Worm (Caenorhabditis elegans) whole organism, L1 larva: Measurements from ENCODE around the gene ascc-1.

ENCODE experiments used
- C34B4.2 ChIP-seq: sonication (generic microtip); optimal IDR thresholded peaks from 2 replicates; lab custom pipeline; 2017; ENCODE audit warnings: mild to moderate bottlenecking, missing genetic modification characterization, missing compliant biosample characterization
- blmp-1 ChIP-seq: fragments of 150-350 bp; optimal IDR thresholded peaks from 2 replicates; lab custom pipeline; 2014; ENCODE audit warnings: missing biosample characterization, missing genetic modification characterization
- ceh-8 ChIP-seq: fragments of 200-800 bp; sonication (Bioruptor generic); optimal IDR thresholded peaks from 2 replicates; lab custom pipeline; 2018; ENCODE audit warnings: mild to moderate bottlenecking, missing genetic modification characterization, moderate library complexity, missing compliant biosample characterization
- ceh-90 ChIP-seq: sonication (generic microtip); optimal IDR thresholded peaks from 2 replicates; lab custom pipeline; 2016; ENCODE audit warnings: missing genetic modification characterization, missing compliant biosample characterization
- ces-1 ChIP-seq: fragments of 150-350 bp; optimal IDR thresholded peaks from 2 replicates; lab custom pipeline; 2014; ENCODE audit warnings: missing biosample characterization, missing genetic modification reagents, missing genetic modification characterization
- dpl-1 ChIP-seq, 3 experiments: fragments of 150-350 bp in 2 of 3; sonication (generic microtip) in 1 of 3; optimal IDR thresholded peaks; 2 replicates each; lab custom pipeline; 2014 to 2017; ENCODE audit warnings: missing biosample characterization in 3 of 3, missing genetic modification characterization in 3 of 3, missing genetic modification reagents in 3 of 3
- efl-1 ChIP-seq, 4 experiments: fragments of 150-350 bp; optimal IDR thresholded peaks in 3 of 4; peaks in 1 of 4; 1 replicate in 1 of 4; 2 replicates in 3 of 4; lab custom pipeline; 2014; ENCODE audit warnings: missing biosample characterization in 2 of 4, missing genetic modification characterization in 2 of 4, missing genetic modification reagents in 2 of 4
- efl-3 ChIP-seq: fragments of 200-800 bp; sonication (Bioruptor generic); optimal IDR thresholded peaks from 2 replicates; lab custom pipeline; 2018; ENCODE audit warnings: mild to moderate bottlenecking, missing genetic modification characterization, missing compliant biosample characterization
- egl-13 ChIP-seq: sonication (generic microtip); optimal IDR thresholded peaks from 2 replicates; lab custom pipeline; 2016; ENCODE audit warnings: missing genotype, missing genetic modification reagents, missing genetic modification characterization, missing compliant biosample characterization
- egl-27 ChIP-seq, 2 experiments: fragments of 150-350 bp in 1 of 2; sonication (generic microtip); optimal IDR thresholded peaks; 3 replicates each; lab custom pipeline; 2017 to 2018; ENCODE audit warnings: missing biosample characterization in 2 of 2, missing genetic modification characterization in 2 of 2, missing genetic modification reagents in 2 of 2
- elt-2 ChIP-seq: sonication (generic microtip); optimal IDR thresholded peaks from 2 replicates; lab custom pipeline; 2016; ENCODE audit warnings: missing genetic modification characterization, mild to moderate bottlenecking, inconsistent platforms, missing compliant biosample characterization, missing genetic modification reagents
- elt-3 ChIP-seq, 6 experiments: fragments of 150-350 bp in 1 of 6; sonication (generic microtip); optimal IDR thresholded peaks; 2 replicates each; lab custom pipeline; 2017 to 2018; ENCODE audit warnings: missing biosample characterization in 6 of 6, missing genetic modification characterization in 6 of 6, inconsistent platforms in 1 of 6
- ets-5 ChIP-seq: fragments of 200-800 bp; sonication (Bioruptor generic); IDR thresholded peaks from 2 replicates; pipeline ENCODE4 v1.3.6; 2022; ENCODE audit warnings: missing genetic modification characterization, missing compliant biosample characterization
- fkh-10 ChIP-seq: sonication (generic microtip); optimal IDR thresholded peaks from 2 replicates; lab custom pipeline; 2017; ENCODE audit warnings: missing biosample characterization, missing genetic modification reagents, missing genetic modification characterization
- fkh-8 ChIP-seq: sonication (generic microtip); optimal IDR thresholded peaks from 2 replicates; lab custom pipeline; 2016; ENCODE audit warnings: mild to moderate bottlenecking, missing genetic modification characterization, missing compliant biosample characterization
- grh-1 ChIP-seq: fragments of 200-800 bp; sonication (Bioruptor generic); IDR thresholded peaks from 2 replicates; pipeline ENCODE4 v1.3.6; 2022; ENCODE audit warnings: missing genetic modification reagents, missing genetic modification characterization, missing compliant biosample characterization
- hlh-17 ChIP-seq: fragments of 200-800 bp; sonication (Bioruptor generic); optimal IDR thresholded peaks from 2 replicates; lab custom pipeline; 2018; ENCODE audit warnings: missing genetic modification characterization, mild to moderate bottlenecking, missing compliant biosample characterization, moderate library complexity, borderline replicate concordance
- hlh-4 ChIP-seq: sonication (generic microtip); optimal IDR thresholded peaks from 2 replicates; lab custom pipeline; 2016; ENCODE audit warnings: mild to moderate bottlenecking, missing genetic modification characterization, missing compliant biosample characterization
- irx-1 ChIP-seq: sonication (generic microtip); optimal IDR thresholded peaks from 2 replicates; lab custom pipeline; 2016; ENCODE audit warnings: missing genetic modification characterization, missing compliant biosample characterization
- isw-1 ChIP-seq: fragments of 200-800 bp; sonication (Bioruptor generic); IDR thresholded peaks from 2 replicates; pipeline ENCODE4 v1.3.6; 2022; ENCODE audit warnings: missing genetic modification characterization, missing compliant biosample characterization
- lin-14 ChIP-seq: fragments of 200-800 bp; sonication (Bioruptor generic); optimal IDR thresholded peaks from 2 replicates; lab custom pipeline; 2018; ENCODE audit warnings: mild to moderate bottlenecking, missing genetic modification characterization, moderate library complexity, missing compliant biosample characterization
- lin-35 ChIP-seq, 2 experiments: fragments of 150-350 bp; optimal IDR thresholded peaks; 2 replicates each; lab custom pipeline; 2014; ENCODE audit warnings: missing biosample characterization in 2 of 2, missing genetic modification characterization in 2 of 2, missing genetic modification reagents in 2 of 2
- lsy-2 ChIP-seq, 2 experiments: fragments of 150-350 bp; optimal IDR thresholded peaks; 2 replicates each; lab custom pipeline; 2014; ENCODE audit warnings: missing biosample characterization in 2 of 2, missing genetic modification characterization in 2 of 2
- mef-2 ChIP-seq: fragments of 150-350 bp; optimal IDR thresholded peaks from 2 replicates; lab custom pipeline; 2014; ENCODE audit warnings: missing biosample characterization, missing genetic modification characterization
- nhr-12 ChIP-seq: sonication (generic microtip); optimal IDR thresholded peaks from 2 replicates; lab custom pipeline; 2017; ENCODE audit warnings: missing biosample characterization, missing genetic modification characterization
- nhr-20 ChIP-seq: sonication (generic microtip); optimal IDR thresholded peaks from 2 replicates; lab custom pipeline; 2016; ENCODE audit warnings: mild to moderate bottlenecking, missing genetic modification characterization, missing compliant biosample characterization
- nhr-237 ChIP-seq: fragments of 150-350 bp; optimal IDR thresholded peaks from 2 replicates; lab custom pipeline; 2014; ENCODE audit warnings: missing biosample characterization, missing genetic modification characterization
- nhr-47 ChIP-seq: sonication (generic microtip); optimal IDR thresholded peaks from 2 replicates; lab custom pipeline; 2016; ENCODE audit warnings: mild to moderate bottlenecking, missing genetic modification characterization, moderate library complexity, missing compliant biosample characterization
- nhr-71 ChIP-seq: sonication (generic microtip); optimal IDR thresholded peaks from 2 replicates; lab custom pipeline; 2016; ENCODE audit warnings: mild to moderate bottlenecking, missing genetic modification characterization, moderate library complexity, missing compliant biosample characterization
- nhr-84 ChIP-seq: sonication (generic microtip); optimal IDR thresholded peaks from 2 replicates; lab custom pipeline; 2017; ENCODE audit warnings: missing biosample characterization, missing genetic modification characterization
- pag-3 ChIP-seq: sonication (generic microtip); optimal IDR thresholded peaks from 2 replicates; lab custom pipeline; 2017; ENCODE audit warnings: missing genetic modification characterization, mild to moderate bottlenecking, missing compliant biosample characterization, antibody characterized with exemption, borderline replicate concordance; ENCODE audit not compliant: insufficient read depth
- rnt-1 ChIP-seq: sonication (generic microtip); optimal IDR thresholded peaks from 2 replicates; lab custom pipeline; 2016; ENCODE audit warnings: mild to moderate bottlenecking, missing genetic modification characterization, moderate library complexity, missing compliant biosample characterization
- skn-1 ChIP-seq: fragments of 150-350 bp; optimal IDR thresholded peaks from 2 replicates; lab custom pipeline; 2014; ENCODE audit warnings: missing biosample characterization, missing genetic modification characterization
- snu-23 ChIP-seq: sonication (generic microtip); optimal IDR thresholded peaks from 2 replicates; lab custom pipeline; 2016; ENCODE audit warnings: missing genetic modification characterization, missing compliant biosample characterization
- sox-4 ChIP-seq: sonication (generic microtip); optimal IDR thresholded peaks from 2 replicates; lab custom pipeline; 2016; ENCODE audit warnings: missing genetic modification characterization, missing compliant biosample characterization
- sup-37 ChIP-seq: fragments of 200-800 bp; sonication (Bioruptor generic); optimal IDR thresholded peaks from 2 replicates; lab custom pipeline; 2018; ENCODE audit warnings: mild to moderate bottlenecking, missing genetic modification characterization, missing compliant biosample characterization
- tbx-2 ChIP-seq: sonication (generic microtip); optimal IDR thresholded peaks from 2 replicates; lab custom pipeline; 2016; ENCODE audit warnings: missing genetic modification characterization, missing compliant biosample characterization
- tlp-1 ChIP-seq: fragments of 150-350 bp; optimal IDR thresholded peaks from 2 replicates; lab custom pipeline; 2014; ENCODE audit warnings: missing biosample characterization, missing genetic modification characterization
- unc-30 ChIP-seq: sonication (generic microtip); optimal IDR thresholded peaks from 2 replicates; lab custom pipeline; 2017; ENCODE audit warnings: missing biosample characterization, missing genetic modification characterization
- unc-62 ChIP-seq: fragments of 150-350 bp; optimal IDR thresholded peaks from 2 replicates; lab custom pipeline; 2014; ENCODE audit warnings: missing biosample characterization, missing genetic modification reagents, missing genetic modification characterization
- unc-86 ChIP-seq: sonication (generic microtip); optimal IDR thresholded peaks from 2 replicates; lab custom pipeline; 2016; ENCODE audit warnings: missing genetic modification characterization, missing compliant biosample characterization
- vab-15 ChIP-seq: sonication (generic microtip); optimal IDR thresholded peaks from 2 replicates; lab custom pipeline; 2017; ENCODE audit warnings: missing genotype, mild to moderate bottlenecking, missing genetic modification characterization, missing compliant biosample characterization
- xbp-1 ChIP-seq: sonication (generic microtip); optimal IDR thresholded peaks from 2 replicates; lab custom pipeline; 2016; ENCODE audit warnings: missing genetic modification characterization, missing compliant biosample characterization
- zag-1 ChIP-seq: fragments of 150-350 bp; optimal IDR thresholded peaks from 2 replicates; lab custom pipeline; 2014; ENCODE audit warnings: missing biosample characterization, missing genetic modification characterization

The ascc-1 gene

ce11 chrII:68757-69156 lies 11.3 kb downstream of the ascc-1 start:
- no peak for TF ChIP-seq efl-3 (GFP tag; lab: Kevin White, UChicago)
- no peak for TF ChIP-seq nhr-20 (tag; lab: Kevin White, UChicago)
- TF ChIP-seq hlh-17 (GFP tag; lab: Kevin White, UChicago) = no peak
- TF ChIP-seq nhr-12 (tag; lab: Kevin White, UChicago) = no peak
- TF ChIP-seq blmp-1 = peak; percentile 72

ce11 chrII:69354-69753 lies 11.9 kb downstream of the ascc-1 start, which contains the start of gene egl-26:
TSS of gene egl-26 (plus strand) at chrII:69654.
- TF ChIP-seq ces-1 (GFP tag; lab: Kevin White, UChicago) (no peak), nhr-47 (no peak), elt-2 (no peak), elt-3 (tag; optimal IDR thresholded peaks at IDR 0.05; lab: Kevin White, UChicago) (no peak)

- TF ChIP-seq elt-2 (no peak), nhr-12 (tag; lab: Kevin White, UChicago) (no peak), lin-35 (GFP tag; optimal IDR thresholded peaks at IDR 0.05; lab: Kevin White, UChicago) (no peak), isw-1 (GFP tag; lab: Robert Waterston, UW) (no peak), ceh-90 (tag; lab: Kevin White, UChicago) (no peak), ets-5 (no peak), sup-37 (GFP tag; lab: Kevin White, UChicago) (no peak), efl-1 (optimal IDR thresholded peaks at IDR 0.05; lab: Kevin White, UChicago) (no peak), efl-1 (GFP tag; optimal IDR thresholded peaks at IDR 0.05 in 1 of 2; lab: Kevin White, UChicago) (no peak), irx-1 (tag; lab: Kevin White, UChicago) (no peak), lin-14 (GFP tag; lab: Kevin White, UChicago) (peak; percentile 61), nhr-237 (tag; lab: Kevin White, UChicago) (no peak), skn-1 (tag; lab: Kevin White, UChicago) (no peak), pag-3 (tag; lab: Kevin White, UChicago) (no peak), egl-13 (no peak), ces-1 (GFP tag; lab: Kevin White, UChicago) (peak; percentile 59), tbx-2 (tag; lab: Kevin White, UChicago) (no peak), rnt-1 (tag; lab: Kevin White, UChicago) (no peak), grh-1 (GFP tag; lab: Robert Waterston, UW) (no peak), hlh-4 (tag; lab: Kevin White, UChicago) (no peak), snu-23 (no peak), mef-2 (tag; lab: Kevin White, UChicago) (no peak), fkh-10 (GFP tag; lab: Kevin White, UChicago) (peak; percentile 83), dpl-1 (GFP tag; optimal IDR thresholded peaks at IDR 0.05; lab: Kevin White, UChicago) (no peak), fkh-8 (no peak), nhr-71 (tag; lab: Kevin White, UChicago) (no peak), vab-15 (tag; lab: Kevin White, UChicago) (no peak), unc-62 (GFP tag; lab: Kevin White, UChicago) (no peak), xbp-1 (peak; percentile 19), tlp-1 (no peak), lsy-2 (tag; optimal IDR thresholded peaks at IDR 0.05; lab: Kevin White, UChicago) (no peak)
Observed at ce11 chrII:73329-73728, 15.9 kb downstream of the ascc-1 start.

ce11 chrII:73892-74291 lies 16.4 kb downstream of the ascc-1 start:
- TF ChIP-seq lin-14 (GFP tag; lab: Kevin White, UChicago) = peak; percentile 33
- no peak for TF ChIP-seq ets-5
- TF ChIP-seq sox-4 (tag; lab: Kevin White, UChicago) = no peak
- TF ChIP-seq unc-86 (tag; lab: Kevin White, UChicago) = no peak
- TF ChIP-seq egl-27 (tag; optimal IDR thresholded peaks at IDR 0.05; lab: Kevin White, UChicago) = no peak
- TF ChIP-seq ceh-8 (GFP tag; lab: Kevin White, UChicago) = peak; percentile 50
- TF ChIP-seq C34B4.2 = no peak
- TF ChIP-seq zag-1 (tag; lab: Kevin White, UChicago) = no peak
- TF ChIP-seq nhr-84 (tag; lab: Kevin White, UChicago) = no peak
- no peak for TF ChIP-seq unc-30 (tag; lab: Kevin White, UChicago)
